Fruit fly (Drosophila melanogaster) whole organism, embryonic: ENCODE measurements around the gene D12.

Experiments
- Ada2b ChIP-seq: fragments of 200-800 bp; sonication (Bioruptor generic); IDR thresholded peaks from 2 replicates; pipeline ENCODE4 v1.3.6; 2022; ENCODE audit warnings: missing biosample characterization, missing genetic modification characterization
- CG16863 ChIP-seq: fragments of 200-800 bp; sonication (Bioruptor generic); optimal IDR thresholded peaks from 3 replicates; lab custom pipeline; 2016; ENCODE audit warnings: missing biosample characterization, missing genetic modification characterization
- CG18599 ChIP-seq: fragments of 200-800 bp; sonication (Bioruptor generic); optimal IDR thresholded peaks from 3 replicates; lab custom pipeline; 2017; ENCODE audit warnings: missing biosample characterization, missing genetic modification characterization, mild to moderate bottlenecking, moderate library complexity, missing genetic modification reagents
- CG8290 ChIP-seq, 3 experiments: fragments of 200-800 bp; sonication (Bioruptor generic); optimal IDR thresholded peaks; 2 replicates each; lab custom pipeline; 2016 to 2019; ENCODE audit warnings: missing biosample characterization in 3 of 3, missing genetic modification characterization in 3 of 3, mild to moderate bottlenecking in 2 of 3, moderate library complexity in 1 of 3
- HLH4C ChIP-seq: fragments of 200-800 bp; sonication (Bioruptor generic); IDR thresholded peaks from 3 replicates; pipeline ENCODE4 v1.3.6; 2022; ENCODE audit warnings: missing biosample characterization, missing genetic modification characterization; ENCODE audit not compliant: partially characterized antibody
- dmrt99B ChIP-seq: fragments of 200-800 bp; sonication (Bioruptor generic); optimal IDR thresholded peaks from 2 replicates; lab custom pipeline; 2018; ENCODE audit warnings: missing biosample characterization, mild to moderate bottlenecking, missing genetic modification characterization, moderate library complexity
- lab ChIP-seq: fragments of 200-800 bp; sonication (Bioruptor generic); optimal IDR thresholded peaks from 3 replicates; lab custom pipeline; 2017; ENCODE audit warnings: missing biosample characterization, missing genetic modification characterization, mild to moderate bottlenecking, moderate library complexity, missing genetic modification reagents
- sima ChIP-seq: fragments of 200-800 bp; sonication (Bioruptor generic); optimal IDR thresholded peaks from 2 replicates; lab custom pipeline; 2016; ENCODE audit warnings: missing biosample characterization, missing genetic modification characterization
- stc ChIP-seq: fragments of 200-800 bp; sonication (Bioruptor generic); IDR thresholded peaks from 2 replicates; pipeline ENCODE4 v1.3.6; 2022; ENCODE audit warnings: missing biosample characterization, missing genetic modification characterization
- tll ChIP-seq, 2 experiments: fragments of 200-800 bp in 1 of 2; fragments of >200 bp in 1 of 2; sonication (Bioruptor generic) in 1 of 2; optimal IDR thresholded peaks; 2 replicates each; lab custom pipeline; 2017 to 2019; ENCODE audit warnings: missing biosample characterization in 2 of 2, missing genetic modification characterization in 2 of 2, mild to moderate bottlenecking in 1 of 2, moderate library complexity in 1 of 2

- TF ChIP-seq HLH4C (no peak), CG18599 (GFP tag; lab: Kevin White, UChicago) (no peak), Ada2b (no peak), CG8290 (GFP tag; optimal IDR thresholded peaks at IDR 0.05; lab: Kevin White, UChicago) (no peak), CG8290 (tag; optimal IDR thresholded peaks at IDR 0.05; lab: Kevin White, UChicago) (no peak), CG16863 (GFP tag; lab: Kevin White, UChicago) (no peak), lab (no peak), dmrt99B (tag; lab: Kevin White, UChicago) (no peak), tll (GFP tag; optimal IDR thresholded peaks at IDR 0.05; lab: Kevin White, UChicago) (no peak), stc (GFP tag; lab: Robert Waterston, UW) (no peak), sima (no peak)
Measured at dm6 chr2L:8419382-8419940, 17.7 kb downstream of the D12 start.
